Fruit fly (Drosophila melanogaster): ENCODE results near the gene Crag.

Gene Crag

dm6 chrX:8627171-8627570, 35.3 kb downstream of the Crag start (continued):
- TF ChIP-seq chif (GFP tag; optimal IDR thresholded peaks at IDR 0.05): peak; percentile 49 to 78
- TF ChIP-seq pb (GFP tag; optimal IDR thresholded peaks at IDR 0.05): peak; percentile 71
- peak; percentile 47; the same call in 1 of the 3 replicates for TF ChIP-seq CG7357 (GFP tag; IDR thresholded peaks at IDR 0.05)
- no peak for TF ChIP-seq Dip2 (GFP tag; IDR thresholded peaks at IDR 0.05)
- TF ChIP-seq tx (GFP tag; optimal IDR thresholded peaks at IDR 0.05): peak; percentile 51
- peak; percentile 64 for TF ChIP-seq Nf-YB (GFP tag; optimal IDR thresholded peaks at IDR 0.05)
- TF ChIP-seq CG10209 (GFP tag; optimal IDR thresholded peaks at IDR 0.05): peak; percentile 60
- TF ChIP-seq Hr3 (GFP tag; optimal IDR thresholded peaks at IDR 0.05): peak; percentile 60
- 0 out of 3 replicates have a peak, but pooled peaks have one; percentile 47 for TF ChIP-seq CG2889 (GFP tag; IDR thresholded peaks at IDR 0.05)
- TF ChIP-seq esg (GFP tag; conservative IDR thresholded peaks at IDR 0.05): peak; percentile 57
- TF ChIP-seq Poxn (GFP tag; IDR thresholded peaks at IDR 0.05): no peak
- peak; percentile 79 for TF ChIP-seq Dad (GFP tag; optimal IDR thresholded peaks at IDR 0.05)
- TF ChIP-seq crp (GFP tag; optimal IDR thresholded peaks at IDR 0.05): no peak
- TF ChIP-seq CG10543 (GFP tag; optimal IDR thresholded peaks at IDR 0.05): no peak
- TF ChIP-seq trh (GFP tag; optimal IDR thresholded peaks at IDR 0.05): peak; percentile 25
- no peak for TF ChIP-seq MESR4 (GFP tag; optimal IDR thresholded peaks at IDR 0.05)
- TF ChIP-seq tio (GFP tag; optimal IDR thresholded peaks at IDR 0.05): no peak
- peak; percentile 43 for TF ChIP-seq Hsf (GFP tag; optimal IDR thresholded peaks at IDR 0.05)
- TF ChIP-seq Bgb (GFP tag; IDR thresholded peaks at IDR 0.05; ENCODE audit: partially characterized antibody): no peak
- TF ChIP-seq CG1529 (GFP tag; optimal IDR thresholded peaks at IDR 0.05): peak; percentile 57
- TF ChIP-seq CG34376 (GFP tag; optimal IDR thresholded peaks at IDR 0.05): no peak
- peak; percentile 22 for TF ChIP-seq Ets97D (GFP tag; optimal IDR thresholded peaks at IDR 0.05)
- TF ChIP-seq Elba2 (GFP tag; optimal IDR thresholded peaks at IDR 0.05): no peak
- TF ChIP-seq CG16813 (GFP tag; IDR thresholded peaks at IDR 0.05; ENCODE audit: partially characterized antibody): no peak
- no peak for TF ChIP-seq Hmr (GFP tag; optimal IDR thresholded peaks at IDR 0.05)
- TF ChIP-seq Six4 (GFP tag; optimal IDR thresholded peaks at IDR 0.05): peak; percentile 18

dm6 chrX:8634789-8635188, 43.0 kb downstream of the Crag start:
- TF ChIP-seq CG11723 (GFP tag; optimal IDR thresholded peaks at IDR 0.05): no peak
- TF ChIP-seq nerfin-1 (tag; optimal IDR thresholded peaks at IDR 0.05): no peak
- TF ChIP-seq CG10462 (GFP tag; optimal IDR thresholded peaks at IDR 0.05): no peak
- no peak for TF ChIP-seq CG15514 (GFP tag; optimal IDR thresholded peaks at IDR 0.05)
- TF ChIP-seq Dip2 (GFP tag; IDR thresholded peaks at IDR 0.05): no peak
- no peak for TF ChIP-seq ken (GFP tag; IDR thresholded peaks at IDR 0.05)
- TF ChIP-seq CG17912 (GFP tag; optimal IDR thresholded peaks at IDR 0.05): no peak
- no peak for TF ChIP-seq Fer1 (GFP tag; optimal IDR thresholded peaks at IDR 0.05)
- no peak for TF ChIP-seq CG15601 (tag; optimal IDR thresholded peaks at IDR 0.05)
- no peak for TF ChIP-seq org-1 (GFP tag; optimal IDR thresholded peaks at IDR 0.05)
- peak; percentile 32; the same call in 1 of the 3 replicates for TF ChIP-seq row (GFP tag; IDR thresholded peaks at IDR 0.05)
- peak; percentile 92 for TF ChIP-seq CG31365 (tag; optimal IDR thresholded peaks at IDR 0.05)
- no peak for TF ChIP-seq CG11696 (GFP tag; IDR thresholded peaks at IDR 0.05)
- no peak for TF ChIP-seq Pdp1 (GFP tag; optimal IDR thresholded peaks at IDR 0.05)
- TF ChIP-seq lov (optimal IDR thresholded peaks at IDR 0.05): no peak
- 0 out of 3 replicates have a peak, but pooled peaks have one; percentile 33 for TF ChIP-seq lov (GFP tag; IDR thresholded peaks at IDR 0.05)
- no peak for TF ChIP-seq CG4328 (GFP tag; optimal IDR thresholded peaks at IDR 0.05)
- no peak for TF ChIP-seq CG17361 (GFP tag; IDR thresholded peaks at IDR 0.05)
- TF ChIP-seq CG2889 (GFP tag; IDR thresholded peaks at IDR 0.05): no peak
- TF ChIP-seq CG2875 (GFP tag; optimal IDR thresholded peaks at IDR 0.05): no peak
- no peak for TF ChIP-seq Aef1 (GFP tag; IDR thresholded peaks at IDR 0.05)
- no peak for TF ChIP-seq CG6254 (GFP tag; optimal IDR thresholded peaks at IDR 0.05)
- TF ChIP-seq Sry-β (GFP tag; optimal IDR thresholded peaks at IDR 0.05): peak; percentile 70
- TF ChIP-seq CG33213 (GFP tag; optimal IDR thresholded peaks at IDR 0.05): no peak
- no peak for TF ChIP-seq stwl (tag; optimal IDR thresholded peaks at IDR 0.05)
- no peak for TF ChIP-seq eyg (GFP tag; optimal IDR thresholded peaks at IDR 0.05)
- TF ChIP-seq CG9609 (GFP tag; optimal IDR thresholded peaks at IDR 0.05): no peak
- no peak for TF ChIP-seq tx (GFP tag; optimal IDR thresholded peaks at IDR 0.05)

Measured in whole organism, embryonic.